Fruit fly (Drosophila melanogaster) whole organism, prepupa: ENCODE data around the gene Zmynd8.

Source experiments
- Blimp-1 ChIP-seq: fragments of 200-800 bp; sonication (Bioruptor generic); optimal IDR thresholded peaks from 3 replicates; lab custom pipeline; 2017; ENCODE audit warnings: missing biosample characterization, missing genetic modification characterization, mild to moderate bottlenecking, moderate library complexity, missing genetic modification reagents
- CG10631 ChIP-seq: fragments of 200-800 bp; sonication (Bioruptor generic); optimal IDR thresholded peaks from 2 replicates; lab custom pipeline; 2016; ENCODE audit warnings: missing biosample characterization, missing genetic modification characterization
- CG11294 ChIP-seq: fragments of 200-800 bp; sonication (Bioruptor generic); IDR thresholded peaks from 2 replicates; pipeline ENCODE4 v1.3.6; 2022; ENCODE audit warnings: missing biosample characterization, missing genetic modification characterization
- CG1621 ChIP-seq: fragments of 200-800 bp; sonication (Bioruptor generic); optimal IDR thresholded peaks from 3 replicates; lab custom pipeline; 2018; ENCODE audit warnings: missing biosample characterization, mild to moderate bottlenecking, missing genetic modification characterization
- CG3032 ChIP-seq: fragments of 200-800 bp; optimal IDR thresholded peaks from 2 replicates; lab custom pipeline; 2019; ENCODE audit warnings: missing biosample characterization, mild to moderate bottlenecking, missing genetic modification characterization, moderate library complexity
- CG32006 ChIP-seq: fragments of 200-800 bp; sonication (Bioruptor generic); optimal IDR thresholded peaks from 3 replicates; lab custom pipeline; 2017; ENCODE audit warnings: missing biosample characterization, mild to moderate bottlenecking, missing genetic modification characterization
- CG3919 ChIP-seq: fragments of 200-800 bp; sonication (Bioruptor generic); optimal IDR thresholded peaks from 3 replicates; lab custom pipeline; 2016; ENCODE audit warnings: missing biosample characterization, missing genetic modification characterization
- CG6163 ChIP-seq: fragments of 200-800 bp; sonication (Bioruptor generic); IDR thresholded peaks from 3 replicates; pipeline ENCODE4 v1.3.6; 2022; ENCODE audit warnings: missing biosample characterization, missing genetic modification characterization
- CG6792 ChIP-seq: fragments of 200-800 bp; sonication (Bioruptor generic); optimal IDR thresholded peaks from 3 replicates; lab custom pipeline; 2016; ENCODE audit warnings: missing biosample characterization, missing genetic modification characterization
- CG6808 ChIP-seq: fragments of 200-800 bp; sonication (Bioruptor generic); optimal IDR thresholded peaks from 3 replicates; lab custom pipeline; 2017; ENCODE audit warnings: missing biosample characterization, missing genetic modification characterization, mild to moderate bottlenecking, moderate library complexity, missing genetic modification reagents
- CG6854 ChIP-seq: fragments of 200-800 bp; sonication (Bioruptor generic); optimal IDR thresholded peaks from 2 replicates; lab custom pipeline; 2017; ENCODE audit warnings: missing biosample characterization, mild to moderate bottlenecking, missing genetic modification characterization
- CG7368 ChIP-seq: fragments of 200-800 bp; sonication (Bioruptor generic); optimal IDR thresholded peaks from 3 replicates; lab custom pipeline; 2016; ENCODE audit warnings: missing biosample characterization, missing genetic modification characterization
- CG8119 ChIP-seq: fragments of 200-800 bp; sonication (Bioruptor generic); IDR thresholded peaks from 3 replicates; pipeline ENCODE4 v1.3.6; 2022; ENCODE audit warnings: missing biosample characterization, missing genetic modification characterization
- CG8632 ChIP-seq: fragments of 200-800 bp; sonication (Bioruptor generic); optimal IDR thresholded peaks from 3 replicates; lab custom pipeline; 2016; ENCODE audit warnings: missing biosample characterization, missing genetic modification characterization
- CG9139 ChIP-seq: fragments of 200-800 bp; sonication (Bioruptor generic); optimal IDR thresholded peaks from 3 replicates; lab custom pipeline; 2017; ENCODE audit warnings: missing biosample characterization, mild to moderate bottlenecking, missing genetic modification characterization
- Eip75B ChIP-seq: fragments of 200-800 bp; sonication (Bioruptor generic); optimal IDR thresholded peaks from 3 replicates; lab custom pipeline; 2016; ENCODE audit warnings: missing biosample characterization, missing genetic modification characterization
- Eip78C ChIP-seq: fragments of 200-800 bp; sonication (Bioruptor generic); peaks from one replicate; lab custom pipeline; 2016; ENCODE audit warnings: missing biosample characterization, missing genetic modification characterization
- Ets21C ChIP-seq: fragments of 200-800 bp; sonication (Bioruptor generic); optimal IDR thresholded peaks from 3 replicates; lab custom pipeline; 2016; ENCODE audit warnings: missing biosample characterization, missing genetic modification characterization
- Hr38 ChIP-seq: sonication (Bioruptor generic); optimal IDR thresholded peaks from 2 replicates; lab custom pipeline; 2016; ENCODE audit warnings: missing biosample characterization, missing genetic modification characterization
- Hr4 ChIP-seq: fragments of 200-800 bp; sonication (Bioruptor generic); optimal IDR thresholded peaks from 3 replicates; lab custom pipeline; 2016; ENCODE audit warnings: missing biosample characterization, missing genetic modification characterization
- Lpt ChIP-seq: fragments of 200-800 bp; sonication (Bioruptor generic); optimal IDR thresholded peaks from 3 replicates; lab custom pipeline; 2016; ENCODE audit warnings: missing biosample characterization, missing genetic modification characterization
- OdsH ChIP-seq: fragments of 200-800 bp; sonication (Bioruptor generic); optimal IDR thresholded peaks from 3 replicates; lab custom pipeline; 2016; ENCODE audit warnings: missing biosample characterization, missing genetic modification characterization
- Smox ChIP-seq: fragments of 200-800 bp; sonication (Bioruptor generic); optimal IDR thresholded peaks from 3 replicates; lab custom pipeline; 2016; ENCODE audit warnings: missing biosample characterization, missing genetic modification characterization
- Sox102F ChIP-seq: fragments of 200-800 bp; sonication (Bioruptor generic); optimal IDR thresholded peaks from 2 replicates; lab custom pipeline; 2016; ENCODE audit warnings: missing biosample characterization, mild to moderate bottlenecking, missing genetic modification characterization
- Sox14 ChIP-seq: fragments of 200-800 bp; sonication (Bioruptor generic); optimal IDR thresholded peaks from 3 replicates; lab custom pipeline; 2016; ENCODE audit warnings: missing biosample characterization, missing genetic modification characterization
- Sox15 ChIP-seq: fragments of 200-800 bp; sonication (Bioruptor generic); optimal IDR thresholded peaks from 3 replicates; lab custom pipeline; 2016; ENCODE audit warnings: missing biosample characterization, missing genetic modification characterization
- cyc ChIP-seq: fragments of 200-800 bp; sonication (Bioruptor generic); optimal IDR thresholded peaks from 3 replicates; lab custom pipeline; 2016; ENCODE audit warnings: missing biosample characterization, missing genetic modification characterization
- dsx ChIP-seq: fragments of 200-800 bp; optimal IDR thresholded peaks from 3 replicates; lab custom pipeline; 2019; ENCODE audit warnings: missing biosample characterization, mild to moderate bottlenecking, missing genetic modification characterization, moderate library complexity; ENCODE audit not compliant: poor library complexity, severe bottlenecking
- eg ChIP-seq: fragments of 200-800 bp; sonication (Bioruptor generic); IDR thresholded peaks from 3 replicates; pipeline ENCODE4 v1.3.6; 2022; ENCODE audit warnings: missing biosample characterization, missing genetic modification characterization
- esn ChIP-seq: fragments of 200-800 bp; sonication (Bioruptor generic); optimal IDR thresholded peaks from 2 replicates; lab custom pipeline; 2016; ENCODE audit warnings: missing biosample characterization, mild to moderate bottlenecking, missing genetic modification characterization, moderate library complexity
- fd59A ChIP-seq: fragments of 200-800 bp; sonication (Bioruptor generic); optimal IDR thresholded peaks from 2 replicates; lab custom pipeline; 2017; ENCODE audit warnings: missing biosample characterization, mild to moderate bottlenecking, missing genetic modification characterization, missing genetic modification reagents
- fd85E ChIP-seq: fragments of 200-800 bp; sonication (Bioruptor generic); optimal IDR thresholded peaks from 3 replicates; lab custom pipeline; 2016; ENCODE audit warnings: missing biosample characterization, missing genetic modification characterization
- fkh ChIP-seq: fragments of 200-800 bp; sonication (Bioruptor generic); optimal IDR thresholded peaks from 3 replicates; lab custom pipeline; 2017; ENCODE audit warnings: missing biosample characterization, mild to moderate bottlenecking, missing genetic modification characterization, moderate library complexity
- pdm3 ChIP-seq: fragments of 200-800 bp; sonication (Bioruptor generic); optimal IDR thresholded peaks from 3 replicates; lab custom pipeline; 2016; ENCODE audit warnings: missing biosample characterization, missing genetic modification characterization
- spab ChIP-seq: fragments of 200-800 bp; sonication (Bioruptor generic); optimal IDR thresholded peaks from 2 replicates; lab custom pipeline; 2017; ENCODE audit warnings: missing biosample characterization, mild to moderate bottlenecking, missing genetic modification characterization, missing genetic modification reagents
- ss ChIP-seq, 2 experiments: fragments of 200-800 bp; sonication (Bioruptor generic); optimal IDR thresholded peaks; 2 replicates in 1 of 2; 3 replicates in 1 of 2; lab custom pipeline; 2017 to 2018; ENCODE audit warnings: mild to moderate bottlenecking in 2 of 2, missing biosample characterization in 2 of 2, missing genetic modification characterization in 2 of 2, moderate library complexity in 1 of 2
- svp ChIP-seq: fragments of 200-800 bp; sonication (Bioruptor generic); peaks from one replicate; lab custom pipeline; 2016; ENCODE audit warnings: missing biosample characterization, missing genetic modification characterization
- topi ChIP-seq: fragments of 200-800 bp; sonication (Bioruptor generic); optimal IDR thresholded peaks from 3 replicates; lab custom pipeline; 2016; ENCODE audit warnings: missing biosample characterization, missing genetic modification characterization
- vri ChIP-seq: fragments of 200-800 bp; sonication (Bioruptor generic); optimal IDR thresholded peaks from 3 replicates; lab custom pipeline; 2016; ENCODE audit warnings: missing biosample characterization, mild to moderate bottlenecking, missing genetic modification characterization

Zmynd8 gene

DNA sequence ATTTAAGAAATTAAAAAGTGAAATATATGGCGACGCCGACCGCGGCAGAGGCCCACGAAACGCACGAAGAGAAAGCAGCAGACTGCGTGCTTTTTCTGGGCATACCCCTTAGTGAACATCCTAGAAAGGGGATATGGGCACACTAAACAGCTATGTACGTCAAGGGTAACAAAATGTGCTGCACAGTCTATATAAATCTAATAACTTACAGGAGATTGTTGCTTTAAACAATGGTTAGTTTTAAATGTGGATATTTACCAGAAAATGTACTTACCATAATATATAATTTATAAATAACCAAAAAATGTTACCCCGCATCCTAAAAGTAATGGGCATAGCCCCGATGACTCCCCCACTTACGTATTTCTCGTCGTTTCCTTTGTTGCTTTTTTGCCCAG, 48.9 kb downstream of the Zmynd8 start (continued):
- TF ChIP-seq Ets21C (GFP tag; lab: Kevin White, UChicago): no peak
- TF ChIP-seq OdsH (GFP tag; lab: Kevin White, UChicago): peak; percentile 52
- peak; percentile 87 for TF ChIP-seq Eip78C (GFP tag; lab: Kevin White, UChicago)
- TF ChIP-seq Lpt (GFP tag; lab: Kevin White, UChicago): no peak
- TF ChIP-seq vri (GFP tag; lab: Kevin White, UChicago): peak; percentile 3
- peak; percentile 35 for TF ChIP-seq Hr4 (GFP tag; lab: Kevin White, UChicago)
- TF ChIP-seq CG11294 (GFP tag; lab: Robert Waterston, UW): no peak
- peak; percentile 55 for TF ChIP-seq Eip75B (GFP tag; lab: Kevin White, UChicago)

DNA sequence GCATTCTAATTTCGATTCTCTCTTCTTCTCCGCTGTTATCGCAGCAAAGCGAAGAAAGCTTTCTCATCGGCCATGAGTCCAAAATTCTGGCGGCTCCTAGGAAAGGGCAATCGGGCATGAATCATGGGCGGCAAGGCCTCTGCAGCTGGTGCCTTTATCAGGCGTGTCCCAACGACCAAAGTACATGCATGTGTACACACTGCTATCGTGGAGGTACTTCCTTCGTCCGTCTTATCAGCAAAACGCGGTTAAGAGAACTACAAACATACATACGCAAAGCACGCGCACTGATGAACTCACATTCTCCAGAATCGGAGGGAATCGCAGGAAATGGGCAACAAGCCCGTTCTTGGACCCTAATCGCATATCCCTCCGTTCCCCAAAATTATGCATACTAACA, 49.7 kb downstream of the Zmynd8 start:
- TF ChIP-seq CG32006 (GFP tag; lab: Kevin White, UChicago): no peak
- TF ChIP-seq CG6808 (GFP tag; lab: Kevin White, UChicago): no peak
- no peak for TF ChIP-seq Hr38
- no peak for TF ChIP-seq CG6163
- no peak for TF ChIP-seq CG6792
- no peak for TF ChIP-seq cyc (GFP tag; lab: Kevin White, UChicago)
- TF ChIP-seq dsx (GFP tag; lab: Kevin White, UChicago): no peak
- no peak for TF ChIP-seq CG1621
- TF ChIP-seq OdsH (GFP tag; lab: Kevin White, UChicago): no peak
- no peak for TF ChIP-seq Ets21C (GFP tag; lab: Kevin White, UChicago)
- peak; percentile 16 for TF ChIP-seq fkh
- TF ChIP-seq CG7368 (GFP tag; lab: Kevin White, UChicago): no peak
- TF ChIP-seq Smox (GFP tag; lab: Kevin White, UChicago): no peak
- no peak for TF ChIP-seq CG10631 (GFP tag; lab: Kevin White, UChicago)
- no peak for TF ChIP-seq fd59A
- TF ChIP-seq CG11294 (GFP tag; lab: Robert Waterston, UW): no peak
- TF ChIP-seq CG3032 (tag; lab: Kevin White, UChicago): no peak
- TF ChIP-seq eg (GFP tag; lab: Robert Waterston, UW): 0 out of 3 replicates have a peak, but pooled peaks have one; percentile 18
- peak; percentile 65 for TF ChIP-seq svp (GFP tag; lab: Kevin White, UChicago)
- no peak for TF ChIP-seq CG8632 (GFP tag; lab: Kevin White, UChicago)
- no peak for TF ChIP-seq Sox14 (GFP tag; lab: Kevin White, UChicago)
- no peak for TF ChIP-seq spab (GFP tag; lab: Kevin White, UChicago)
- TF ChIP-seq esn: no peak
- TF ChIP-seq Eip78C (GFP tag; lab: Kevin White, UChicago): peak; percentile 6
- TF ChIP-seq Lpt (GFP tag; lab: Kevin White, UChicago): no peak
- TF ChIP-seq CG9139 (GFP tag; lab: Kevin White, UChicago): no peak
- TF ChIP-seq pdm3 (GFP tag; lab: Kevin White, UChicago): no peak
- TF ChIP-seq CG6854 (GFP tag; lab: Kevin White, UChicago): no peak
- TF ChIP-seq CG3919 (GFP tag; lab: Kevin White, UChicago): no peak
- TF ChIP-seq CG8119 (GFP tag; lab: Robert Waterston, UW): no peak
- TF ChIP-seq Sox15: no peak
- peak; percentile 25 to 32 for TF ChIP-seq ss (GFP tag; optimal IDR thresholded peaks at IDR 0.05; lab: Kevin White, UChicago)
- TF ChIP-seq topi: no peak
- TF ChIP-seq fd85E: no peak
- no peak for TF ChIP-seq Sox102F (GFP tag; lab: Kevin White, UChicago)

DNA sequence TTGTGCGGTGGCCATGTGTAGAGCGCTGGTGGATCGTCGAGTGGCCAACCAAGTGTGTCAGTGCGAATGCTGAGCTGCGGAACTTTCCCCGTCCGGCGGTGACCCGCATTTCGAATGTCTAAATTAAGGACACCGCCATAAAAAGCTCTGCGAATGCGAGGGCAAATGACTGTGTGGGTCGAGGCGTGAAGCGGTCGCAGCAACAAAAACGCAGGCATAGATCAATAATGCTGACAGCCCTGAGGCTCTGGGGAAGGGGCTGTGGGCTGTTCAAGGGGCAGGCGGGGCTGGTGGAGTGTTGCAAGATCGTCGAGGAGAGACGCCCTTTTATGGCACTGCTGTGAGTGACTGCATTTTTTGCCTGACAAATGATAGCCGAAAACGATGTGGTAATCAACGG, 50.2 kb downstream of the Zmynd8 start:
- TF ChIP-seq Blimp-1 (GFP tag; lab: Kevin White, UChicago) (no peak), Sox14 (GFP tag; lab: Kevin White, UChicago) (no peak), fd59A (no peak)
